Worm (Caenorhabditis elegans): ENCODE results near the gene Y73C8C.10.

Y73C8C.10 gene

DNA sequence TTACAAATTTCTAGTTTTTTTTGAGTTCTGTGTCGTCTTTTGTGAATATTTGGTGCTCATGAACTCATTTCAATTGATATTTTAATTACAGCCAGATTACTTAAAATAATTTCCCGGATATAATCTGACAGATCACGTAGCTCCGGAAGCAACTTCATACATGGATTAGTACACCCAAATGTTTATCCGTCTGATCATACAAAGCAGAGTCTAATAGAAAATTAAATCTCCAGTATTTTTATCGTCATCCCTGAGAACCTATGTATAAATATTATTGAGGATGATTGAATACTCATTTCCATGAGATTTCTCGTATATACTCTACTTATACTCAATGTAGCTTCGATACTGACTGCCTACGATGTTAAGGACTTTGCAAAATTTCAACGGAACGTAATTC lies 2.7 kb downstream of the Y73C8C.10 start, which contains the start of gene Y73C8C.12:
TSS of gene Y73C8C.12 (plus strand) at position 301 of the 400 bp plus-strand sequence.
- TF ChIP-seq jun-1 (tag; optimal IDR thresholded peaks at IDR 0.05) (no peak), unc-39 (tag; optimal IDR thresholded peaks at IDR 0.05) (no peak), nhr-25 (tag; optimal IDR thresholded peaks at IDR 0.05) (no peak), nhr-43 (tag; optimal IDR thresholded peaks at IDR 0.05; ENCODE audit: poor library complexity, severe bottlenecking) (no peak), elt-3 (tag; optimal IDR thresholded peaks at IDR 0.05) (no peak), elt-2 (tag; optimal IDR thresholded peaks at IDR 0.05) (no peak), nhr-28 (tag; optimal IDR thresholded peaks at IDR 0.05) (no peak)

DNA sequence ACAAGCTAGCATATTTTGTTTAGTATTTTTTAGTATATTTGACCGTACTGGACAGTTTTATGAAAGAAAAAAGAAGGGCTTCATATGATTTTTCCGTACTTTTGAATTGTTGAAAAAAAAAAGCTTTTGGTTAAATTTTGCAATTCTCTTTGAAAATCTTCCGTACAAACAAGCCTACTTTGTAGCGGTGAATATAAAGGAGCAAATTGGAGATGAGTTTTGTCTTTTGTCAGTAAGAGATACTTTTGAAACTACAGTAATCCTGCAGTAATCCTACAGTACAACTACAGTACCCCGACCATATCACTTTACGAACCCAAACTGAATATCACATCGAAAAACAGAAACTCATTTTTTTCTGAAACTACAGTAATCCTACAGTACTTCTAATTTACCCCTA lies 5.2 kb downstream of the Y73C8C.10 start:
- TF ChIP-seq ztf-11 (tag; optimal IDR thresholded peaks at IDR 0.05) (no peak), fos-1 (tag; optimal IDR thresholded peaks at IDR 0.05) (no peak), nhr-77 (tag; optimal IDR thresholded peaks at IDR 0.05) (no peak), zag-1 (tag; optimal IDR thresholded peaks at IDR 0.05) (no peak), ZK546.5 (tag; optimal IDR thresholded peaks at IDR 0.05) (no peak), skn-1 (tag; optimal IDR thresholded peaks at IDR 0.05) (no peak), ztf-4 (tag; optimal IDR thresholded peaks at IDR 0.05) (no peak), ceh-82 (tag; optimal IDR thresholded peaks at IDR 0.05) (no peak)

DNA sequence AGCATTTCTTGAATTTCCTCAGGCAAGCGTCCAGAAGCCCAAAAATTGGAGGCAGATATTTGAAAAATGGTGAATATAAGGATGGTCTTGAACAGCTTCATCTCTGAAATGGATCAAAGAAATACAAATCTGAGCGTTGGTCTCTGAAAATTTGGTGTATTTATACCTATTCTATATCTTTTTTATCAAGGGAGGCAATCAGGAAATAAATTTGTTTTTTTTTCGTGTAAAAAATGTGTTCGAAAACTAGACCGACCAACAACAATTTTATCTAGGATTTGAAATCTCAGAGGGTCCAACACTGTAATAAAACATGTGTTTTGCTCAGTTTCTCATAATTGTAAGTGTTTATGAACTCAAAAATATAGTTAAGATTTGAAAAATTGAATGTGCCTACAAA lies 5.8 kb downstream of the Y73C8C.10 start, which contains the start of gene srt-56:
TSS of gene srt-56 (minus strand) at position 101 of the 400 bp plus-strand sequence.
- no peak for TF ChIP-seq ZK546.5 (tag; optimal IDR thresholded peaks at IDR 0.05)
- no peak for TF ChIP-seq ztf-4 (tag; optimal IDR thresholded peaks at IDR 0.05)
- no peak for TF ChIP-seq nhr-67 (tag; optimal IDR thresholded peaks at IDR 0.05)
- no peak for TF ChIP-seq skn-1 (tag; optimal IDR thresholded peaks at IDR 0.05)
- TF ChIP-seq jun-1 (tag; optimal IDR thresholded peaks at IDR 0.05) = no peak
- no peak for TF ChIP-seq ama-1 (optimal IDR thresholded peaks at IDR 0.05)
- TF ChIP-seq ztf-11 (tag; optimal IDR thresholded peaks at IDR 0.05) = no peak
- no peak for TF ChIP-seq nfya-1 (tag; optimal IDR thresholded peaks at IDR 0.05; ENCODE audit: insufficient read depth)
- no peak for TF ChIP-seq snpc-4 (tag; optimal IDR thresholded peaks at IDR 0.05)
- TF ChIP-seq unc-39 (tag; optimal IDR thresholded peaks at IDR 0.05) = no peak
- TF ChIP-seq tbx-2 (tag; optimal IDR thresholded peaks at IDR 0.05) = no peak
- TF ChIP-seq hmg-11 (tag; optimal IDR thresholded peaks at IDR 0.05) = no peak
- TF ChIP-seq elt-3 (tag; optimal IDR thresholded peaks at IDR 0.05) = no peak
- no peak for TF ChIP-seq fkh-10 (GFP tag; optimal IDR thresholded peaks at IDR 0.05)
- no peak for TF ChIP-seq ceh-82 (tag; optimal IDR thresholded peaks at IDR 0.05)
- no peak for TF ChIP-seq fos-1 (tag; optimal IDR thresholded peaks at IDR 0.05)
- TF ChIP-seq nhr-77 (tag; optimal IDR thresholded peaks at IDR 0.05) = no peak

DNA sequence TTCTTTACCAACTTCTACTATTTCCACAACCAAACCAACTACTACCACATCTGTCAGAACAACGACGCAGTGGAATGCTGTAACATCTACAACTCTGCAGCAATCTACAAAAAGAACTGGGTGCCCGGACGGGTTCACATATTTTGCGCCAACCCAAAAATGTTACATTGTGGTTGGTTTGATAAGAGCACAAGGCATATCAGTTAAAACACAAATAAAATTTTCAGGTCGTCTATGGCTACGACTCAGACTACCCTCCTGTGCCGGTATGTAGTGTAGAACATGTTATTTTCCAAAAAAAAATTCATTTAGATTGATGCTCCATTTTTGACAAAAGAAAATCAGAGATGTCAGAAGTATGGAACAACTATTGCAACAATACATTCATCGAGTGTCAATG lies 8.4 kb downstream of the Y73C8C.10 start:
- TF ChIP-seq pqm-1 (tag; optimal IDR thresholded peaks at IDR 0.05) (peak; percentile 19), elt-2 (tag; optimal IDR thresholded peaks at IDR 0.05) (peak; percentile 47), nhr-43 (tag; optimal IDR thresholded peaks at IDR 0.05; ENCODE audit: poor library complexity, severe bottlenecking) (no peak), mdl-1 (tag; optimal IDR thresholded peaks at IDR 0.05) (no peak), elt-1 (tag; optimal IDR thresholded peaks at IDR 0.05) (no peak), nhr-12 (tag; optimal IDR thresholded peaks at IDR 0.05) (no peak), nhr-11 (tag; optimal IDR thresholded peaks at IDR 0.05) (no peak), lin-39 (tag; optimal IDR thresholded peaks at IDR 0.05) (no peak)

DNA sequence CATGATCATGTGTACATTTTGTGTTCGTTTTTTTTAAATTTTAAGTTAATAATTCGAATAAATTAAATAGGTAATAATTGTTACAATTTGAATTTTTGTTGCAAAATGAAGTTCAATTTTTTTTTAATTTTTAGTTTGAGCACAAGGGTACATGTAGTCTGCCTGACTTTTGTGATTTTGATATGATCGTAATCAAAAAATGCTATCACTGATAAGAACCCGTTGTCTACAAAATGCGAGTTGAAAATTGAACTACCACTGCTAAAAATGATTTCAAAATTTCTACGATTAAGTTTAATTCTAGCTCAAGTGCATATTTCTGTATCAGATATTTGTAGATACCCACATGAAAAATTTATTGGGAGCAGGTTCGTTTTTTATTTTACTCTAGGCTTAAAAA lies 9.4 kb downstream of the Y73C8C.10 start, which contains the start of gene clec-210:
TSS of gene clec-210 (plus strand) at position 211 of the 400 bp plus-strand sequence.
- peak; percentile 55 for TF ChIP-seq elt-2 (tag; optimal IDR thresholded peaks at IDR 0.05)
- TF ChIP-seq ceh-9 (tag; optimal IDR thresholded peaks at IDR 0.05) = no peak
- TF ChIP-seq ztf-11 (tag; optimal IDR thresholded peaks at IDR 0.05) = no peak
- no peak for TF ChIP-seq unc-39 (tag; optimal IDR thresholded peaks at IDR 0.05)
- peak; percentile 42 for TF ChIP-seq pqm-1 (tag; optimal IDR thresholded peaks at IDR 0.05)

DNA sequence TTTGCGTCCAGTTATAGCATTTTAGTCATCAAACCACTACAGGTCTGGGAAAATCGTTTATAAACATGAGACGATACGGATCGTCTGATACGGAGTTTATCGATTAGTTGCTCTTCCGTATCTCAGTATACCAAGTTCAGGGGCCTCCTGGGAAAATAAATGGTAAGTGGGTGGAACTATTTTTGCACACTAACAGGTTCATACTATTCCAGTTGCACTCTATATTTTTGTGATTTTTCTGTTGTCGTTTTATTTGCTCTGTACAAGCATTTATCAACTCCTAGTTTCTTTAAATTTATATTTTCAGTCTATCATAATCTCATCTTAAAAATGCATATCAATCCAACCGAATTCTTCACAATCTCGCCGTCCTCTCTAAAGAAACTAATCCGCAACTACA lies 12.6 kb downstream of the Y73C8C.10 start, which contains the start of gene Y73C8C.3:
TSS of gene Y73C8C.3 (plus strand) at position 301 of the 400 bp plus-strand sequence.
- TF ChIP-seq pha-4 (tag; optimal IDR thresholded peaks at IDR 0.05) (no peak), nhr-25 (tag; optimal IDR thresholded peaks at IDR 0.05) (no peak), tbx-2 (tag; optimal IDR thresholded peaks at IDR 0.05) (no peak), elt-2 (tag; optimal IDR thresholded peaks at IDR 0.05) (no peak), nhr-76 (tag; optimal IDR thresholded peaks at IDR 0.05) (no peak), unc-62 (GFP tag; optimal IDR thresholded peaks at IDR 0.05) (no peak), ztf-11 (tag; optimal IDR thresholded peaks at IDR 0.05) (no peak), nhr-43 (tag; optimal IDR thresholded peaks at IDR 0.05; ENCODE audit: poor library complexity, severe bottlenecking) (no peak), lin-39 (tag; optimal IDR thresholded peaks at IDR 0.05) (no peak), pqm-1 (tag; optimal IDR thresholded peaks at IDR 0.05) (no peak), eor-1 (tag; optimal IDR thresholded peaks at IDR 0.05) (no peak), aly-2 (tag; optimal IDR thresholded peaks at IDR 0.05) (no peak), sea-2 (GFP tag; optimal IDR thresholded peaks at IDR 0.05) (no peak)
